Worm (Caenorhabditis elegans) whole organism, L1 larva: Measurements from ENCODE around the gene ham-1.

Source experiments
- C04F5.9 ChIP-seq: sonication (generic microtip); optimal IDR thresholded peaks from 2 replicates; lab custom pipeline; 2016; ENCODE audit warnings: missing genetic modification characterization, missing compliant biosample characterization
- aha-1 ChIP-seq: fragments of 150-350 bp; optimal IDR thresholded peaks from 2 replicates; lab custom pipeline; 2014; ENCODE audit warnings: missing biosample characterization, missing genetic modification characterization
- aly-2 ChIP-seq: fragments of 150-350 bp; optimal IDR thresholded peaks from 2 replicates; lab custom pipeline; 2014; ENCODE audit warnings: missing biosample characterization, missing genetic modification characterization
- blmp-1 ChIP-seq: fragments of 150-350 bp; optimal IDR thresholded peaks from 2 replicates; lab custom pipeline; 2014; ENCODE audit warnings: missing biosample characterization, missing genetic modification characterization
- ceh-82 ChIP-seq, 3 experiments: fragments of 150-350 bp in 1 of 3; sonication (generic microtip) in 2 of 3; optimal IDR thresholded peaks; 2 replicates each; lab custom pipeline; 2014 to 2017; ENCODE audit warnings: missing biosample characterization in 3 of 3, missing genetic modification characterization in 3 of 3
- ceh-90 ChIP-seq: sonication (generic microtip); optimal IDR thresholded peaks from 2 replicates; lab custom pipeline; 2016; ENCODE audit warnings: missing genetic modification characterization, missing compliant biosample characterization
- dpl-1 ChIP-seq, 3 experiments: fragments of 150-350 bp in 2 of 3; sonication (generic microtip) in 1 of 3; optimal IDR thresholded peaks; 2 replicates each; lab custom pipeline; 2014 to 2017; ENCODE audit warnings: missing biosample characterization in 3 of 3, missing genetic modification characterization in 3 of 3, missing genetic modification reagents in 3 of 3
- efl-1 ChIP-seq, 4 experiments: fragments of 150-350 bp; optimal IDR thresholded peaks in 3 of 4; peaks in 1 of 4; 1 replicate in 1 of 4; 2 replicates in 3 of 4; lab custom pipeline; 2014; ENCODE audit warnings: missing biosample characterization in 2 of 4, missing genetic modification characterization in 2 of 4, missing genetic modification reagents in 2 of 4
- efl-3 ChIP-seq: fragments of 200-800 bp; sonication (Bioruptor generic); optimal IDR thresholded peaks from 2 replicates; lab custom pipeline; 2018; ENCODE audit warnings: mild to moderate bottlenecking, missing genetic modification characterization, missing compliant biosample characterization
- egl-13 ChIP-seq: sonication (generic microtip); optimal IDR thresholded peaks from 2 replicates; lab custom pipeline; 2016; ENCODE audit warnings: missing genotype, missing genetic modification reagents, missing genetic modification characterization, missing compliant biosample characterization
- elt-3 ChIP-seq, 6 experiments: fragments of 150-350 bp in 1 of 6; sonication (generic microtip); optimal IDR thresholded peaks; 2 replicates each; lab custom pipeline; 2017 to 2018; ENCODE audit warnings: missing biosample characterization in 6 of 6, missing genetic modification characterization in 6 of 6, inconsistent platforms in 1 of 6
- ets-5 ChIP-seq: fragments of 200-800 bp; sonication (Bioruptor generic); IDR thresholded peaks from 2 replicates; pipeline ENCODE4 v1.3.6; 2022; ENCODE audit warnings: missing genetic modification characterization, missing compliant biosample characterization
- hlh-4 ChIP-seq: sonication (generic microtip); optimal IDR thresholded peaks from 2 replicates; lab custom pipeline; 2016; ENCODE audit warnings: mild to moderate bottlenecking, missing genetic modification characterization, missing compliant biosample characterization
- isw-1 ChIP-seq: fragments of 200-800 bp; sonication (Bioruptor generic); IDR thresholded peaks from 2 replicates; pipeline ENCODE4 v1.3.6; 2022; ENCODE audit warnings: missing genetic modification characterization, missing compliant biosample characterization
- lin-15B ChIP-seq: fragments of 150-350 bp; sonication (generic microtip); optimal IDR thresholded peaks from 3 replicates; lab custom pipeline; 2014; ENCODE audit warnings: missing biosample characterization, missing genetic modification characterization
- lin-35 ChIP-seq, 2 experiments: fragments of 150-350 bp; optimal IDR thresholded peaks; 2 replicates each; lab custom pipeline; 2014; ENCODE audit warnings: missing biosample characterization in 2 of 2, missing genetic modification characterization in 2 of 2, missing genetic modification reagents in 2 of 2
- lin-39 ChIP-seq: fragments of 150-350 bp; optimal IDR thresholded peaks from 2 replicates; lab custom pipeline; 2014; ENCODE audit warnings: missing biosample characterization, missing genetic modification reagents, missing genetic modification characterization
- lir-3 ChIP-seq: sonication (generic microtip); optimal IDR thresholded peaks from 2 replicates; lab custom pipeline; 2016; ENCODE audit warnings: mild to moderate bottlenecking, missing genetic modification characterization, moderate library complexity, missing compliant biosample characterization; ENCODE audit not compliant: poor library complexity
- mef-2 ChIP-seq: fragments of 150-350 bp; optimal IDR thresholded peaks from 2 replicates; lab custom pipeline; 2014; ENCODE audit warnings: missing biosample characterization, missing genetic modification characterization
- mep-1 ChIP-seq: fragments of 150-350 bp; optimal IDR thresholded peaks from 2 replicates; lab custom pipeline; 2014; ENCODE audit warnings: missing biosample characterization, missing genetic modification characterization
- nhr-12 ChIP-seq: sonication (generic microtip); optimal IDR thresholded peaks from 2 replicates; lab custom pipeline; 2017; ENCODE audit warnings: missing biosample characterization, missing genetic modification characterization
- nhr-19 ChIP-seq: fragments of 200-800 bp; sonication (Bioruptor generic); conservative IDR thresholded peaks from 2 replicates; pipeline ENCODE4 v1.3.6; 2022; ENCODE audit warnings: missing genetic modification characterization, missing compliant biosample characterization
- nhr-20 ChIP-seq: sonication (generic microtip); optimal IDR thresholded peaks from 2 replicates; lab custom pipeline; 2016; ENCODE audit warnings: mild to moderate bottlenecking, missing genetic modification characterization, missing compliant biosample characterization
- nhr-237 ChIP-seq: fragments of 150-350 bp; optimal IDR thresholded peaks from 2 replicates; lab custom pipeline; 2014; ENCODE audit warnings: missing biosample characterization, missing genetic modification characterization
- nhr-84 ChIP-seq: sonication (generic microtip); optimal IDR thresholded peaks from 2 replicates; lab custom pipeline; 2017; ENCODE audit warnings: missing biosample characterization, missing genetic modification characterization
- nhr-90 ChIP-seq: sonication (generic microtip); optimal IDR thresholded peaks from 2 replicates; lab custom pipeline; 2016; ENCODE audit warnings: mild to moderate bottlenecking, missing genetic modification characterization, missing compliant biosample characterization; ENCODE audit not compliant: poor library complexity
- pag-3 ChIP-seq: sonication (generic microtip); optimal IDR thresholded peaks from 2 replicates; lab custom pipeline; 2017; ENCODE audit warnings: missing genetic modification characterization, mild to moderate bottlenecking, missing compliant biosample characterization, antibody characterized with exemption, borderline replicate concordance; ENCODE audit not compliant: insufficient read depth
- pqm-1 ChIP-seq: sonication (generic microtip); optimal IDR thresholded peaks from 3 replicates; lab custom pipeline; 2017; ENCODE audit warnings: missing biosample characterization, missing genetic modification characterization
- snpc-4 ChIP-seq: fragments of 150-350 bp; optimal IDR thresholded peaks from 2 replicates; lab custom pipeline; 2014; ENCODE audit warnings: missing biosample characterization, missing genetic modification characterization
- snu-23 ChIP-seq: sonication (generic microtip); optimal IDR thresholded peaks from 2 replicates; lab custom pipeline; 2016; ENCODE audit warnings: missing genetic modification characterization, missing compliant biosample characterization
- sox-4 ChIP-seq: sonication (generic microtip); optimal IDR thresholded peaks from 2 replicates; lab custom pipeline; 2016; ENCODE audit warnings: missing genetic modification characterization, missing compliant biosample characterization
- sup-37 ChIP-seq: fragments of 200-800 bp; sonication (Bioruptor generic); optimal IDR thresholded peaks from 2 replicates; lab custom pipeline; 2018; ENCODE audit warnings: mild to moderate bottlenecking, missing genetic modification characterization, missing compliant biosample characterization
- swsn-7 ChIP-seq: sonication (generic microtip); optimal IDR thresholded peaks from 2 replicates; lab custom pipeline; 2016; ENCODE audit warnings: missing genetic modification characterization, missing compliant biosample characterization
- unc-86 ChIP-seq: sonication (generic microtip); optimal IDR thresholded peaks from 2 replicates; lab custom pipeline; 2016; ENCODE audit warnings: missing genetic modification characterization, missing compliant biosample characterization
- vab-15 ChIP-seq: sonication (generic microtip); optimal IDR thresholded peaks from 2 replicates; lab custom pipeline; 2017; ENCODE audit warnings: missing genotype, mild to moderate bottlenecking, missing genetic modification characterization, missing compliant biosample characterization
- xbp-1 ChIP-seq: sonication (generic microtip); optimal IDR thresholded peaks from 2 replicates; lab custom pipeline; 2016; ENCODE audit warnings: missing genetic modification characterization, missing compliant biosample characterization
- zag-1 ChIP-seq: fragments of 150-350 bp; optimal IDR thresholded peaks from 2 replicates; lab custom pipeline; 2014; ENCODE audit warnings: missing biosample characterization, missing genetic modification characterization
- ztf-11 ChIP-seq, 2 experiments: sonication (generic microtip); optimal IDR thresholded peaks; 2 replicates each; lab custom pipeline; 2016 to 2017; ENCODE audit warnings: missing genetic modification characterization in 2 of 2, missing biosample characterization in 1 of 2, missing compliant biosample characterization in 1 of 2
- ztf-4 ChIP-seq: fragments of 150-350 bp; optimal IDR thresholded peaks from 2 replicates; lab custom pipeline; 2014; ENCODE audit warnings: missing biosample characterization, missing genetic modification characterization

The ham-1 gene

ce11 chrIV:12567176-12567892 is 25.4 kb downstream of the ham-1 start, which contains the start of the genes hsb-1 and let-99 (continued):
- peak in 2 of 3 experiments; percentile 12 to 21 for TF ChIP-seq ceh-82 (tag; optimal IDR thresholded peaks at IDR 0.05; lab: Kevin White, UChicago)
- TF ChIP-seq nhr-12: no peak
- no peak for TF ChIP-seq snpc-4 (tag; lab: Kevin White, UChicago)
- TF ChIP-seq lin-35 (GFP tag; optimal IDR thresholded peaks at IDR 0.05; lab: Kevin White, UChicago): peak; percentile 33 to 51
- TF ChIP-seq C04F5.9 (tag; lab: Kevin White, UChicago): no peak
- TF ChIP-seq nhr-84 (tag; lab: Kevin White, UChicago): no peak
- TF ChIP-seq efl-1 (optimal IDR thresholded peaks at IDR 0.05; lab: Kevin White, UChicago): peak; percentile 69 to 84
- peak; percentile 40 to 83 for TF ChIP-seq efl-1 (GFP tag; optimal IDR thresholded peaks at IDR 0.05 in 1 of 2; lab: Kevin White, UChicago)
- no peak for TF ChIP-seq efl-3 (GFP tag; lab: Kevin White, UChicago)
- no peak for TF ChIP-seq lin-39 (tag; lab: Kevin White, UChicago)
- no peak for TF ChIP-seq egl-13 (tag; lab: Kevin White, UChicago)
- TF ChIP-seq zag-1: no peak
- TF ChIP-seq unc-86: no peak
- TF ChIP-seq hlh-4 (tag; lab: Kevin White, UChicago): no peak
- TF ChIP-seq ets-5 (GFP tag; lab: Robert Waterston, UW): no peak
- TF ChIP-seq mef-2 (tag; lab: Kevin White, UChicago): no peak
- TF ChIP-seq vab-15 (tag; lab: Kevin White, UChicago): no peak
- no peak for TF ChIP-seq sox-4
- no peak for TF ChIP-seq lin-15B (tag; lab: Kevin White, UChicago)
- no peak for TF ChIP-seq nhr-19 (GFP tag; lab: Robert Waterston, UW)
- TF ChIP-seq xbp-1 (tag; lab: Kevin White, UChicago): no peak

ce11 chrIV:12570546-12570945 is 28.6 kb downstream of the ham-1 start:
- TF ChIP-seq blmp-1 (tag; lab: Kevin White, UChicago) (no peak), nhr-237 (tag; lab: Kevin White, UChicago) (no peak), elt-3 (tag; optimal IDR thresholded peaks at IDR 0.05; lab: Kevin White, UChicago) (no peak), unc-86 (no peak), sox-4 (no peak), nhr-19 (GFP tag; lab: Robert Waterston, UW) (no peak), isw-1 (GFP tag; lab: Robert Waterston, UW) (no peak), swsn-7 (tag; lab: Kevin White, UChicago) (no peak), ztf-4 (tag; lab: Kevin White, UChicago) (no peak), nhr-90 (tag; lab: Kevin White, UChicago) (no peak), pag-3 (tag; lab: Kevin White, UChicago) (no peak), dpl-1 (GFP tag; optimal IDR thresholded peaks at IDR 0.05; lab: Kevin White, UChicago) (no peak), pqm-1 (tag; lab: Kevin White, UChicago) (no peak), sup-37 (GFP tag; lab: Kevin White, UChicago) (no peak), nhr-20 (tag; lab: Kevin White, UChicago) (no peak), ceh-90 (tag; lab: Kevin White, UChicago) (no peak), lin-15B (tag; lab: Kevin White, UChicago) (no peak), lin-39 (tag; lab: Kevin White, UChicago) (no peak)

ce11 chrIV:12571047-12571446 is 29.1 kb downstream of the ham-1 start, which contains the start of gene K08E7.4:
TSS of gene K08E7.4 (minus strand) at chrIV:12571147.
- TF ChIP-seq lir-3 (tag; lab: Kevin White, UChicago) (no peak), nhr-237 (tag; lab: Kevin White, UChicago) (no peak), mef-2 (tag; lab: Kevin White, UChicago) (no peak), efl-3 (GFP tag; lab: Kevin White, UChicago) (no peak), snu-23 (no peak), aha-1 (tag; lab: Kevin White, UChicago) (no peak), mep-1 (tag; lab: Kevin White, UChicago) (no peak), aly-2 (no peak), ztf-11 (tag; optimal IDR thresholded peaks at IDR 0.05; lab: Kevin White, UChicago) (no peak)
